Worm (Caenorhabditis elegans) whole organism, young adult: ENCODE measurements around the gene lim-6.

Source experiments
- B0019.2 ChIP-seq: fragments of 200-800 bp; sonication (Bioruptor generic); conservative IDR thresholded peaks from 2 replicates; pipeline ENCODE4 v1.3.6; 2022; ENCODE audit warnings: missing genetic modification reagents, missing genetic modification characterization, missing compliant biosample characterization
- B0035.1 ChIP-seq: sonication (generic microtip); optimal IDR thresholded peaks from 2 replicates; lab custom pipeline; 2016; ENCODE audit warnings: missing genetic modification characterization, mild to moderate bottlenecking, missing compliant biosample characterization, missing genotype, missing genetic modification reagents
- B0261.1 ChIP-seq: sonication (generic microtip); optimal IDR thresholded peaks from 2 replicates; lab custom pipeline; 2016; ENCODE audit warnings: mild to moderate bottlenecking, missing genetic modification characterization, moderate library complexity, missing compliant biosample characterization
- F23B12.7 ChIP-seq: sonication (generic microtip); optimal IDR thresholded peaks from 2 replicates; lab custom pipeline; 2017; ENCODE audit warnings: missing genetic modification characterization, mild to moderate bottlenecking, missing compliant biosample characterization, antibody characterized with exemption, moderate library complexity; ENCODE audit not compliant: insufficient read depth
- F33H1.4 ChIP-seq: fragments of 200-800 bp; sonication (Bioruptor generic); IDR thresholded peaks from 2 replicates; pipeline ENCODE4 v1.3.6; 2022; ENCODE audit warnings: missing genetic modification reagents, missing genetic modification characterization, missing compliant biosample characterization
- F39B2.1 ChIP-seq: fragments of 200-800 bp; sonication (Bioruptor generic); IDR thresholded peaks from 2 replicates; pipeline ENCODE4 v1.3.6; 2022; ENCODE audit warnings: missing genetic modification reagents, missing genetic modification characterization, missing compliant biosample characterization
- F55B11.4 ChIP-seq: sonication (generic microtip); optimal IDR thresholded peaks from 2 replicates; lab custom pipeline; 2016; ENCODE audit warnings: missing compliant biosample characterization, missing genetic modification characterization, borderline replicate concordance; ENCODE audit not compliant: insufficient read depth
- K11D2.4 ChIP-seq: fragments of 200-800 bp; sonication (Bioruptor generic); IDR thresholded peaks from 2 replicates; pipeline ENCODE4 v1.3.6; 2022; ENCODE audit warnings: missing genetic modification reagents, missing genetic modification characterization, missing compliant biosample characterization
- T07F8.4 ChIP-seq: sonication (generic microtip); optimal IDR thresholded peaks from 2 replicates; lab custom pipeline; 2016; ENCODE audit warnings: mild to moderate bottlenecking, missing genetic modification characterization, moderate library complexity, missing compliant biosample characterization
- T26A5.8 ChIP-seq: sonication (generic microtip); optimal IDR thresholded peaks from 2 replicates; lab custom pipeline; 2016; ENCODE audit warnings: missing genetic modification characterization, missing compliant biosample characterization
- Y67H2A.10 ChIP-seq: fragments of 200-800 bp; sonication (Bioruptor generic); conservative IDR thresholded peaks from 2 replicates; pipeline ENCODE4 v1.3.6; 2022; ENCODE audit warnings: missing genetic modification reagents, missing genetic modification characterization, missing compliant biosample characterization
- Y79H2A.3 ChIP-seq: fragments of 200-800 bp; sonication (Bioruptor generic); conservative IDR thresholded peaks from 2 replicates; pipeline ENCODE4 v1.3.6; 2022; ENCODE audit warnings: missing genetic modification reagents, missing genetic modification characterization, missing compliant biosample characterization
- Y95B8A.8 ChIP-seq: fragments of 200-800 bp; sonication (Bioruptor generic); IDR thresholded peaks from 2 replicates; pipeline ENCODE4 v1.3.6; 2022; ENCODE audit warnings: missing genetic modification reagents, missing genetic modification characterization, missing compliant biosample characterization
- ama-1 ChIP-seq, 3 experiments: fragments of 150-350 bp in 1 of 3; sonication (generic microtip) in 2 of 3; optimal IDR thresholded peaks; 2 replicates each; lab custom pipeline; 2014 to 2018; ENCODE audit warnings: missing biosample characterization in 2 of 3, missing genetic modification characterization in 2 of 3, missing genetic modification reagents in 2 of 3
- aptf-2 ChIP-seq: fragments of 200-800 bp; sonication (Bioruptor generic); conservative IDR thresholded peaks from 2 replicates; pipeline ENCODE4 v1.3.6; 2022; ENCODE audit warnings: missing genetic modification reagents, missing genetic modification characterization, missing compliant biosample characterization
- attf-3 ChIP-seq: fragments of 200-800 bp; sonication (Bioruptor generic); conservative IDR thresholded peaks from 2 replicates; pipeline ENCODE4 v1.3.6; 2022; ENCODE audit warnings: missing genetic modification reagents, missing genetic modification characterization, missing compliant biosample characterization
- bed-2 ChIP-seq: fragments of 200-800 bp; sonication (Bioruptor generic); IDR thresholded peaks from 2 replicates; pipeline ENCODE4 v1.3.6; 2022; ENCODE audit warnings: missing genetic modification reagents, missing genetic modification characterization, missing compliant biosample characterization
- cebp-2 ChIP-seq: fragments of 200-800 bp; sonication (Bioruptor generic); IDR thresholded peaks from 2 replicates; pipeline ENCODE4 v1.3.6; 2022; ENCODE audit warnings: missing genetic modification characterization, missing compliant biosample characterization
- ceh-100 ChIP-seq: fragments of 200-800 bp; sonication (Bioruptor generic); IDR thresholded peaks from 2 replicates; pipeline ENCODE4 v1.3.6; 2022; ENCODE audit warnings: missing genetic modification reagents, missing genetic modification characterization, missing compliant biosample characterization
- ceh-27 ChIP-seq: fragments of 200-800 bp; sonication (Bioruptor generic); optimal IDR thresholded peaks from 2 replicates; lab custom pipeline; 2018; ENCODE audit warnings: mild to moderate bottlenecking, missing genetic modification characterization, moderate library complexity, missing compliant biosample characterization
- ceh-79 ChIP-seq: sonication (generic microtip); optimal IDR thresholded peaks from 2 replicates; lab custom pipeline; 2017; ENCODE audit warnings: mild to moderate bottlenecking, missing genetic modification characterization, missing compliant biosample characterization
- die-1 ChIP-seq: sonication (generic microtip); optimal IDR thresholded peaks from 2 replicates; lab custom pipeline; 2016; ENCODE audit warnings: missing genotype, mild to moderate bottlenecking, missing genetic modification characterization, missing compliant biosample characterization
- dpl-1 ChIP-seq: fragments of 150-350 bp; optimal IDR thresholded peaks from 2 replicates; lab custom pipeline; 2014; ENCODE audit warnings: missing biosample characterization, missing genetic modification reagents, missing genetic modification characterization
- gei-17 ChIP-seq: fragments of 200-800 bp; sonication (Bioruptor generic); optimal IDR thresholded peaks from 2 replicates; lab custom pipeline; 2018; ENCODE audit warnings: mild to moderate bottlenecking, missing genetic modification characterization, missing compliant biosample characterization
- hlh-26 ChIP-seq: fragments of 200-800 bp; sonication (Bioruptor generic); conservative IDR thresholded peaks from 2 replicates; pipeline ENCODE4 v1.3.6; 2022; ENCODE audit warnings: missing genetic modification reagents, missing genetic modification characterization, missing compliant biosample characterization
- let-607 ChIP-seq, 2 experiments: fragments of 200-800 bp in 1 of 2; sonication (Bioruptor generic) in 1 of 2; sonication (generic microtip) in 1 of 2; optimal IDR thresholded peaks; 2 replicates each; lab custom pipeline; 2016 to 2018; ENCODE audit warnings: mild to moderate bottlenecking in 2 of 2, missing compliant biosample characterization in 2 of 2, missing genetic modification characterization in 2 of 2, moderate library complexity in 2 of 2, missing genotype in 1 of 2
- lin-40 ChIP-seq: sonication (generic microtip); optimal IDR thresholded peaks from 2 replicates; lab custom pipeline; 2016; ENCODE audit warnings: missing genetic modification characterization, mild to moderate bottlenecking, missing compliant biosample characterization, missing genotype, missing genetic modification reagents
- lin-54 ChIP-seq: fragments of 200-800 bp; sonication (Bioruptor generic); optimal IDR thresholded peaks from 2 replicates; lab custom pipeline; 2018; ENCODE audit warnings: mild to moderate bottlenecking, missing genetic modification characterization, missing compliant biosample characterization
- lsl-1 ChIP-seq: fragments of 200-800 bp; sonication (Bioruptor generic); optimal IDR thresholded peaks from 2 replicates; lab custom pipeline; 2018; ENCODE audit warnings: mild to moderate bottlenecking, missing genetic modification characterization, moderate library complexity, missing compliant biosample characterization
- madf-10 ChIP-seq: sonication (generic microtip); optimal IDR thresholded peaks from 2 replicates; lab custom pipeline; 2016; ENCODE audit warnings: mild to moderate bottlenecking, missing genetic modification characterization, missing compliant biosample characterization
- mel-28 ChIP-seq: sonication (generic microtip); optimal IDR thresholded peaks from 2 replicates; lab custom pipeline; 2016; ENCODE audit warnings: borderline replicate concordance, mild to moderate bottlenecking, missing genetic modification characterization, missing compliant biosample characterization
- mes-4 ChIP-seq: sonication (generic microtip); optimal IDR thresholded peaks from 2 replicates; lab custom pipeline; 2016; ENCODE audit warnings: missing genotype, missing genetic modification characterization, missing compliant biosample characterization
- mxl-1 ChIP-seq: sonication (generic microtip); optimal IDR thresholded peaks from 2 replicates; lab custom pipeline; 2016; ENCODE audit warnings: missing genetic modification characterization, missing compliant biosample characterization
- nfya-1 ChIP-seq: sonication (generic microtip); optimal IDR thresholded peaks from 2 replicates; lab custom pipeline; 2017; ENCODE audit warnings: antibody characterized with exemption, missing compliant biosample characterization, missing genetic modification characterization, borderline replicate concordance; ENCODE audit not compliant: insufficient read depth
- nhr-90 ChIP-seq: sonication (generic microtip); optimal IDR thresholded peaks from 2 replicates; lab custom pipeline; 2016; ENCODE audit warnings: missing genotype, mild to moderate bottlenecking, missing genetic modification characterization, missing compliant biosample characterization
- pbrm-1 ChIP-seq: fragments of 200-800 bp; sonication (Bioruptor generic); IDR thresholded peaks from 2 replicates; pipeline ENCODE4 v1.3.6; 2022; ENCODE audit warnings: missing genetic modification reagents, missing genetic modification characterization, missing compliant biosample characterization
- rcor-1 ChIP-seq: fragments of 200-800 bp; sonication (Bioruptor generic); IDR thresholded peaks from 2 replicates; pipeline ENCODE4 v1.3.6; 2022; ENCODE audit warnings: missing genetic modification reagents, missing genetic modification characterization, missing compliant biosample characterization
- repo-1 ChIP-seq: sonication (generic microtip); optimal IDR thresholded peaks from 2 replicates; lab custom pipeline; 2017; ENCODE audit warnings: mild to moderate bottlenecking, missing genetic modification characterization, missing compliant biosample characterization
- sdz-38 ChIP-seq: sonication (generic microtip); optimal IDR thresholded peaks from 2 replicates; lab custom pipeline; 2016; ENCODE audit warnings: missing genotype, missing genetic modification characterization, missing compliant biosample characterization
- snpc-1.3 ChIP-seq: sonication (generic microtip); optimal IDR thresholded peaks from 2 replicates; lab custom pipeline; 2017; ENCODE audit warnings: missing genetic modification characterization, mild to moderate bottlenecking, missing compliant biosample characterization, antibody characterized with exemption, moderate library complexity, missing genotype, missing genetic modification reagents; ENCODE audit not compliant: insufficient read depth
- snpc-4 ChIP-seq, 5 experiments: fragments of 150-350 bp in 1 of 5; sonication (generic microtip) in 4 of 5; optimal IDR thresholded peaks; 2 replicates each; lab custom pipeline; 2014 to 2018; ENCODE audit warnings: missing genetic modification characterization in 5 of 5, missing biosample characterization in 3 of 5, antibody characterized with exemption in 2 of 5, mild to moderate bottlenecking in 2 of 5, missing compliant biosample characterization in 2 of 5, missing genotype in 2 of 5, moderate library complexity in 2 of 5, missing genetic modification reagents in 1 of 5
- sptf-2 ChIP-seq: fragments of 200-800 bp; sonication (Bioruptor generic); optimal IDR thresholded peaks from 2 replicates; lab custom pipeline; 2018; ENCODE audit warnings: mild to moderate bottlenecking, missing genetic modification characterization, missing compliant biosample characterization
- tlf-1 ChIP-seq: fragments of 200-800 bp; sonication (Bioruptor generic); optimal IDR thresholded peaks from 2 replicates; lab custom pipeline; 2018; ENCODE audit warnings: mild to moderate bottlenecking, missing genetic modification characterization, missing compliant biosample characterization
- zfh-2 ChIP-seq: fragments of 200-800 bp; sonication (Bioruptor generic); conservative IDR thresholded peaks from 2 replicates; pipeline ENCODE4 v1.3.6; 2022; ENCODE audit warnings: missing genetic modification reagents, missing genetic modification characterization, missing compliant biosample characterization
- ztf-22 ChIP-seq: fragments of 200-800 bp; sonication (Bioruptor generic); optimal IDR thresholded peaks from 2 replicates; lab custom pipeline; 2018; ENCODE audit warnings: mild to moderate bottlenecking, missing genetic modification characterization, moderate library complexity, missing compliant biosample characterization
- ztf-26 ChIP-seq: sonication (generic microtip); optimal IDR thresholded peaks from 2 replicates; lab custom pipeline; 2017; ENCODE audit warnings: missing genetic modification characterization, missing compliant biosample characterization
- ztf-6 ChIP-seq: fragments of 200-800 bp; sonication (Bioruptor generic); IDR thresholded peaks from 2 replicates; pipeline ENCODE4 v1.3.6; 2022; ENCODE audit warnings: missing genetic modification reagents, missing genetic modification characterization, missing compliant biosample characterization

lim-6 gene

ce11 chrX:1128503-1129036 is 56.3 kb downstream of the lim-6 start, which contains the start of gene snx-1 (continued):
- TF ChIP-seq F39B2.1 (no peak), aptf-2 (GFP tag; lab: Robert Waterston, UW) (no peak), B0035.1 (tag; lab: Kevin White, UChicago) (no peak), T07F8.4 (tag; lab: Kevin White, UChicago) (no peak), lin-40 (tag; lab: Kevin White, UChicago) (peak; percentile 33), ztf-26 (no peak), let-607 (tag; optimal IDR thresholded peaks at IDR 0.05; lab: Kevin White, UChicago) (peak; percentile 60 to 73), ama-1 (optimal IDR thresholded peaks at IDR 0.05; lab: Kevin White, UChicago) (no peak), ama-1 (GFP tag; optimal IDR thresholded peaks at IDR 0.05; lab: Kevin White, UChicago) (no peak), B0261.1 (no peak), sptf-2 (GFP tag; lab: Kevin White, UChicago) (no peak), Y67H2A.10 (GFP tag; lab: Robert Waterston, UW) (no peak; the same call in 1 of the 2 replicates), ceh-100 (no peak), lin-54 (GFP tag; lab: Kevin White, UChicago) (no peak), B0019.2 (GFP tag; lab: Robert Waterston, UW) (no peak), pbrm-1 (GFP tag; lab: Robert Waterston, UW) (peak; percentile 23; the same call in 1 of the 2 replicates), F33H1.4 (GFP tag; lab: Robert Waterston, UW) (no peak), rcor-1 (no peak), ztf-6 (no peak), gei-17 (GFP tag; lab: Kevin White, UChicago) (no peak), tlf-1 (GFP tag; lab: Kevin White, UChicago) (no peak), Y95B8A.8 (GFP tag; lab: Robert Waterston, UW) (no peak), Y79H2A.3 (no peak), attf-3 (no peak), cebp-2 (no peak), ceh-27 (peak; percentile 40), mes-4 (tag; lab: Kevin White, UChicago) (no peak), dpl-1 (GFP tag; lab: Kevin White, UChicago) (no peak), snpc-1.3 (no peak), ztf-22 (GFP tag; lab: Kevin White, UChicago) (no peak), ceh-79 (tag; lab: Kevin White, UChicago) (no peak), mel-28 (tag; lab: Kevin White, UChicago) (no peak), F23B12.7 (tag; lab: Kevin White, UChicago) (no peak), hlh-26 (GFP tag; lab: Robert Waterston, UW) (no peak), sdz-38 (no peak), F55B11.4 (tag; lab: Kevin White, UChicago) (no peak), lsl-1 (GFP tag; lab: Kevin White, UChicago) (no peak), repo-1 (no peak), nfya-1 (tag; lab: Kevin White, UChicago) (no peak), die-1 (tag; lab: Kevin White, UChicago) (no peak), bed-2 (GFP tag; lab: Robert Waterston, UW) (no peak), T26A5.8 (tag; lab: Kevin White, UChicago) (no peak), nhr-90 (tag; lab: Kevin White, UChicago) (no peak), zfh-2 (GFP tag; lab: Robert Waterston, UW) (peak; percentile 68), K11D2.4 (no peak), mxl-1 (tag; lab: Kevin White, UChicago) (no peak), madf-10 (tag; lab: Kevin White, UChicago) (no peak), snpc-4 (GFP tag; optimal IDR thresholded peaks at IDR 0.05; lab: Kevin White, UChicago) (no peak), snpc-4 (tag; optimal IDR thresholded peaks at IDR 0.05; lab: Kevin White, UChicago) (peak in 2 of 4 experiments; percentile 17 to 36)
